Fruit fly (Drosophila melanogaster) S2 (cell line): Measurements from ENCODE around the gene CG7728.

Experiments used
- CG8478 ChIP-seq: fragments of >200 bp; optimal IDR thresholded peaks from 2 replicates; lab custom pipeline; 2018
- CTCF ChIP-seq, 2 experiments: fragments of >200 bp; optimal IDR thresholded peaks; 2 replicates each; lab custom pipeline; 2018

DNA sequence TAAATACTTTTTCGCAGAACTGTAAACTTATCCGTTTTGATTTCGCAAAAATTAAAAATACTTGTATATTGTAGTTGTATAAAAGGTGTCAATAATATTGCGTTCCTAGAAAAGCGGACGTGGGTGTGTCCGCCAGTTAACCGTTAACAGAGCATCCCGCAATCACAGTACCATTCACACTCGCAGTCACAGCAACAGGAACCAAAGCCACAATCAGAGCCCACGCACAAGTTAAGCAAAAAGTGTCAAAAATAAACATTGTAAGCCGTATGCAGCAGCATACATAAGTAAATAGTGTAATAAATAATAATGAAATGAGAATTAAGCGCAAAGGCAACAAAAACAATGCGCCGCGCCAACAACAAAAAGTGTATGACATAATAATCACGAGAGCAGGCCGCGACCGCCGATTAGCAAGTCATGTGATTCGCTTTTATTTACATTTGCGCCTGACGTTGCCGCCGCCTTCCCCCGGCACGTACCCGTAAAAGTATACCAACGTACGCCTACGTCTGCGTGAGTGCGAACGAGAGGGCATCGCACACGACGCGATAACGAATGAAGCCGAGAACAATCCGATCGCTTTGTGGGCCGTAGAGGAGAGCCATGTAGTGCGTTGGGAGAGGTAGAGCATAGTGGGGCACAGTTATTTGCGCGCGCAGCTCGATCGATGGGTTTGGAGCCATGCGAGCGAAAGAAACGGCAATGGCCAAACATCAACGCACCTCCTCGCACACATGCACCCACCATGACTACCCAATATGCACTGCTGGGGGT is 6.4 kb upstream of the CG7728 start:
- no peak for TF ChIP-seq CTCF (optimal IDR thresholded peaks at IDR 0.05; lab: Kevin White, UChicago)
- TF ChIP-seq CG8478 (lab: Kevin White, UChicago), result no peak
